Worm (Caenorhabditis elegans) whole organism, L1 larva: ENCODE measurements around the gene gdi-1.

Source experiments
- F16B12.6 ChIP-seq: fragments of 150-350 bp; optimal IDR thresholded peaks from 2 replicates; lab custom pipeline; 2014; ENCODE audit warnings: missing biosample characterization, missing genetic modification characterization
- alr-1 ChIP-seq: fragments of 200-800 bp; sonication (Bioruptor generic); optimal IDR thresholded peaks from 2 replicates; lab custom pipeline; 2018; ENCODE audit warnings: borderline replicate concordance, mild to moderate bottlenecking, missing genetic modification characterization, missing compliant biosample characterization
- aly-2 ChIP-seq: fragments of 150-350 bp; optimal IDR thresholded peaks from 2 replicates; lab custom pipeline; 2014; ENCODE audit warnings: missing biosample characterization, missing genetic modification characterization
- blmp-1 ChIP-seq: fragments of 150-350 bp; optimal IDR thresholded peaks from 2 replicates; lab custom pipeline; 2014; ENCODE audit warnings: missing biosample characterization, missing genetic modification characterization
- ceh-82 ChIP-seq, 3 experiments: fragments of 150-350 bp in 1 of 3; sonication (generic microtip) in 2 of 3; optimal IDR thresholded peaks; 2 replicates each; lab custom pipeline; 2014 to 2017; ENCODE audit warnings: missing biosample characterization in 3 of 3, missing genetic modification characterization in 3 of 3
- ceh-88 ChIP-seq: fragments of 200-800 bp; sonication (Bioruptor generic); IDR thresholded peaks from 2 replicates; pipeline ENCODE4 v1.3.6; 2022; ENCODE audit warnings: missing genetic modification characterization, missing compliant biosample characterization
- ces-1 ChIP-seq: fragments of 150-350 bp; optimal IDR thresholded peaks from 2 replicates; lab custom pipeline; 2014; ENCODE audit warnings: missing biosample characterization, missing genetic modification reagents, missing genetic modification characterization
- dpl-1 ChIP-seq, 3 experiments: fragments of 150-350 bp in 2 of 3; sonication (generic microtip) in 1 of 3; optimal IDR thresholded peaks; 2 replicates each; lab custom pipeline; 2014 to 2017; ENCODE audit warnings: missing biosample characterization in 3 of 3, missing genetic modification characterization in 3 of 3, missing genetic modification reagents in 3 of 3
- dsc-1 ChIP-seq: sonication (generic microtip); optimal IDR thresholded peaks from 2 replicates; lab custom pipeline; 2016; ENCODE audit warnings: mild to moderate bottlenecking, missing genetic modification characterization, missing compliant biosample characterization
- efl-1 ChIP-seq, 4 experiments: fragments of 150-350 bp; optimal IDR thresholded peaks in 3 of 4; peaks in 1 of 4; 1 replicate in 1 of 4; 2 replicates in 3 of 4; lab custom pipeline; 2014; ENCODE audit warnings: missing biosample characterization in 2 of 4, missing genetic modification characterization in 2 of 4, missing genetic modification reagents in 2 of 4
- efl-3 ChIP-seq: fragments of 200-800 bp; sonication (Bioruptor generic); optimal IDR thresholded peaks from 2 replicates; lab custom pipeline; 2018; ENCODE audit warnings: mild to moderate bottlenecking, missing genetic modification characterization, missing compliant biosample characterization
- egl-13 ChIP-seq: sonication (generic microtip); optimal IDR thresholded peaks from 2 replicates; lab custom pipeline; 2016; ENCODE audit warnings: missing genotype, missing genetic modification reagents, missing genetic modification characterization, missing compliant biosample characterization
- elt-3 ChIP-seq, 6 experiments: fragments of 150-350 bp in 1 of 6; sonication (generic microtip); optimal IDR thresholded peaks; 2 replicates each; lab custom pipeline; 2017 to 2018; ENCODE audit warnings: missing biosample characterization in 6 of 6, missing genetic modification characterization in 6 of 6, inconsistent platforms in 1 of 6
- fkh-4 ChIP-seq: sonication (generic microtip); optimal IDR thresholded peaks from 2 replicates; lab custom pipeline; 2016; ENCODE audit warnings: missing compliant biosample characterization, missing genetic modification characterization, borderline replicate concordance
- fos-1 ChIP-seq: fragments of 150-350 bp; optimal IDR thresholded peaks from 2 replicates; lab custom pipeline; 2014; ENCODE audit warnings: missing biosample characterization, missing genetic modification characterization
- hlh-17 ChIP-seq: fragments of 200-800 bp; sonication (Bioruptor generic); optimal IDR thresholded peaks from 2 replicates; lab custom pipeline; 2018; ENCODE audit warnings: missing genetic modification characterization, mild to moderate bottlenecking, missing compliant biosample characterization, moderate library complexity, borderline replicate concordance
- hpl-2 ChIP-seq: fragments of 150-350 bp; optimal IDR thresholded peaks from 2 replicates; lab custom pipeline; 2014; ENCODE audit warnings: missing biosample characterization, missing genetic modification reagents, missing genetic modification characterization
- isw-1 ChIP-seq: fragments of 200-800 bp; sonication (Bioruptor generic); IDR thresholded peaks from 2 replicates; pipeline ENCODE4 v1.3.6; 2022; ENCODE audit warnings: missing genetic modification characterization, missing compliant biosample characterization
- jun-1 ChIP-seq: fragments of 150-350 bp; optimal IDR thresholded peaks from 2 replicates; lab custom pipeline; 2014; ENCODE audit warnings: missing biosample characterization, missing genetic modification reagents, missing genetic modification characterization
- lin-13 ChIP-seq: fragments of 150-350 bp; optimal IDR thresholded peaks from 2 replicates; lab custom pipeline; 2014; ENCODE audit warnings: missing biosample characterization, missing genetic modification reagents, missing genetic modification characterization
- lin-14 ChIP-seq: fragments of 200-800 bp; sonication (Bioruptor generic); optimal IDR thresholded peaks from 2 replicates; lab custom pipeline; 2018; ENCODE audit warnings: mild to moderate bottlenecking, missing genetic modification characterization, moderate library complexity, missing compliant biosample characterization
- lin-35 ChIP-seq, 2 experiments: fragments of 150-350 bp; optimal IDR thresholded peaks; 2 replicates each; lab custom pipeline; 2014; ENCODE audit warnings: missing biosample characterization in 2 of 2, missing genetic modification characterization in 2 of 2, missing genetic modification reagents in 2 of 2
- lin-39 ChIP-seq: fragments of 150-350 bp; optimal IDR thresholded peaks from 2 replicates; lab custom pipeline; 2014; ENCODE audit warnings: missing biosample characterization, missing genetic modification reagents, missing genetic modification characterization
- lsy-2 ChIP-seq, 2 experiments: fragments of 150-350 bp; optimal IDR thresholded peaks; 2 replicates each; lab custom pipeline; 2014; ENCODE audit warnings: missing biosample characterization in 2 of 2, missing genetic modification characterization in 2 of 2
- mab-9 ChIP-seq: fragments of 200-800 bp; sonication (Bioruptor generic); IDR thresholded peaks from 2 replicates; pipeline ENCODE4 v1.3.6; 2022; ENCODE audit warnings: missing genetic modification reagents, missing genetic modification characterization, missing compliant biosample characterization
- nhr-12 ChIP-seq: sonication (generic microtip); optimal IDR thresholded peaks from 2 replicates; lab custom pipeline; 2017; ENCODE audit warnings: missing biosample characterization, missing genetic modification characterization
- nhr-19 ChIP-seq: fragments of 200-800 bp; sonication (Bioruptor generic); conservative IDR thresholded peaks from 2 replicates; pipeline ENCODE4 v1.3.6; 2022; ENCODE audit warnings: missing genetic modification characterization, missing compliant biosample characterization
- nhr-20 ChIP-seq: sonication (generic microtip); optimal IDR thresholded peaks from 2 replicates; lab custom pipeline; 2016; ENCODE audit warnings: mild to moderate bottlenecking, missing genetic modification characterization, missing compliant biosample characterization
- nhr-237 ChIP-seq: fragments of 150-350 bp; optimal IDR thresholded peaks from 2 replicates; lab custom pipeline; 2014; ENCODE audit warnings: missing biosample characterization, missing genetic modification characterization
- nhr-28 ChIP-seq: fragments of 150-350 bp; optimal IDR thresholded peaks from 2 replicates; lab custom pipeline; 2014; ENCODE audit warnings: missing biosample characterization, missing genetic modification characterization
- nhr-84 ChIP-seq: sonication (generic microtip); optimal IDR thresholded peaks from 2 replicates; lab custom pipeline; 2017; ENCODE audit warnings: missing biosample characterization, missing genetic modification characterization
- nhr-85 ChIP-seq: sonication (generic microtip); peaks from one replicate; lab custom pipeline; 2016; ENCODE audit warnings: missing genetic modification characterization, inconsistent platforms, missing compliant biosample characterization
- pqm-1 ChIP-seq: sonication (generic microtip); optimal IDR thresholded peaks from 3 replicates; lab custom pipeline; 2017; ENCODE audit warnings: missing biosample characterization, missing genetic modification characterization
- skn-1 ChIP-seq: fragments of 150-350 bp; optimal IDR thresholded peaks from 2 replicates; lab custom pipeline; 2014; ENCODE audit warnings: missing biosample characterization, missing genetic modification characterization
- sptf-1 ChIP-seq: fragments of 150-350 bp; optimal IDR thresholded peaks from 2 replicates; lab custom pipeline; 2014; ENCODE audit warnings: missing biosample characterization, missing genetic modification characterization
- sup-37 ChIP-seq: fragments of 200-800 bp; sonication (Bioruptor generic); optimal IDR thresholded peaks from 2 replicates; lab custom pipeline; 2018; ENCODE audit warnings: mild to moderate bottlenecking, missing genetic modification characterization, missing compliant biosample characterization
- swsn-7 ChIP-seq: sonication (generic microtip); optimal IDR thresholded peaks from 2 replicates; lab custom pipeline; 2016; ENCODE audit warnings: missing genetic modification characterization, missing compliant biosample characterization
- tbx-2 ChIP-seq: sonication (generic microtip); optimal IDR thresholded peaks from 2 replicates; lab custom pipeline; 2016; ENCODE audit warnings: missing genetic modification characterization, missing compliant biosample characterization
- unc-30 ChIP-seq: sonication (generic microtip); optimal IDR thresholded peaks from 2 replicates; lab custom pipeline; 2017; ENCODE audit warnings: missing biosample characterization, missing genetic modification characterization
- unc-86 ChIP-seq: sonication (generic microtip); optimal IDR thresholded peaks from 2 replicates; lab custom pipeline; 2016; ENCODE audit warnings: missing genetic modification characterization, missing compliant biosample characterization
- xbp-1 ChIP-seq: sonication (generic microtip); optimal IDR thresholded peaks from 2 replicates; lab custom pipeline; 2016; ENCODE audit warnings: missing genetic modification characterization, missing compliant biosample characterization
- zip-4 ChIP-seq: fragments of 200-800 bp; sonication (Bioruptor generic); optimal IDR thresholded peaks from 2 replicates; lab custom pipeline; 2018; ENCODE audit warnings: mild to moderate bottlenecking, missing genetic modification characterization, moderate library complexity, missing compliant biosample characterization

Gene gdi-1

DNA sequence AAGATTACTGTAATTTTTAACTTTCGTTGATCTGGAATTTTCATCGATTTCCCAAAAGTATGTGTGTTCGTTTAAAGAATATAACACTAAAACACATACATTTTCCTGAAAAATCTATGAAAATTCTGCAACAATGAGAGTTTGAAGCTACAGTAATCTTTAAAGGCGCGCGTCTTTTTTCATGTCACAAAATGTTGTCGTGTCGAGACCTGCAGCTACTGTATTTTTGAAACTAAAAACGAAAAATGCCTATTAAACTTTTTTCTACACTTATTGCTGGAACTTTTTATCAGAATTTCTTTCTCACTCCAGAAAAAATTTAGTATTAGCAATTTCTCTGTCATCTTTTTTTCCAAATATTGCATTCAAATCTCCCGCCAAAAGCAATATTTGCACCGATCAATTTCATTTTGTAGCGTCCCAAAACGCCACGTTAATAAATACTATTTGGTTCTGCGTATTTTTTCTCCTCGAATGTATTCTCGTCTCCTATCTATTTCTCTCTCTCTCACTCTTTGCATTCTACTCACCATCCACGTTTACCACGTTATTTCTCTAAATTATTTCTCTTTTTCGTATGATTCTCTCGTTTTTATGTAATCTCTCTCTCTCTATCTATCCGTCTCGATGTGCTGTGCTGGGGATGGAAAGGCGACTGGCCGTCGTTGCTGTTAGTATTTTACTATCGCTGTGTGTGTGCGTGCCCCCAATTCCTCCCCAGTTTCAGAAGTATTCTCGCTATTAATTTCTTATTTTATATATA, 6.1 kb downstream of the gdi-1 start, which contains the start of gene melo-1 (continued):
- TF ChIP-seq aly-2 (tag; lab: Kevin White, UChicago) (peak; percentile 32), lin-35 (GFP tag; optimal IDR thresholded peaks at IDR 0.05; lab: Kevin White, UChicago) (peak; percentile 51 to 66), nhr-28 (tag; lab: Kevin White, UChicago) (no peak), nhr-20 (tag; lab: Kevin White, UChicago) (peak; percentile 63), xbp-1 (tag; lab: Kevin White, UChicago) (peak; percentile 46), efl-3 (no peak), lin-39 (no peak), nhr-19 (GFP tag; lab: Robert Waterston, UW) (peak; percentile 27), zip-4 (no peak), sptf-1 (tag; lab: Kevin White, UChicago) (no peak), nhr-85 (no peak), alr-1 (tag; lab: Kevin White, UChicago) (no peak), ces-1 (GFP tag; lab: Kevin White, UChicago) (no peak), mab-9 (GFP tag; lab: Robert Waterston, UW) (no peak), skn-1 (peak; percentile 38), lin-13 (GFP tag; lab: Kevin White, UChicago) (peak; percentile 7), pqm-1 (tag; lab: Kevin White, UChicago) (no peak), lsy-2 (tag; optimal IDR thresholded peaks at IDR 0.05; lab: Kevin White, UChicago) (peak; percentile 62 to 73), efl-1 (optimal IDR thresholded peaks at IDR 0.05; lab: Kevin White, UChicago) (peak; percentile 75 to 87), efl-1 (GFP tag; optimal IDR thresholded peaks at IDR 0.05 in 1 of 2; lab: Kevin White, UChicago) (peak; percentile 46 to 93), fkh-4 (no peak), egl-13 (tag; lab: Kevin White, UChicago) (no peak), hpl-2 (GFP tag; lab: Kevin White, UChicago) (no peak), unc-86 (tag; lab: Kevin White, UChicago) (no peak), fos-1 (tag; lab: Kevin White, UChicago) (peak; percentile 9), swsn-7 (tag; lab: Kevin White, UChicago) (peak; percentile 76), nhr-84 (no peak), ceh-82 (tag; optimal IDR thresholded peaks at IDR 0.05; lab: Kevin White, UChicago) (peak in 2 of 3 experiments; percentile 46 to 59), sup-37 (GFP tag; lab: Kevin White, UChicago) (no peak), jun-1 (tag; lab: Kevin White, UChicago) (no peak), unc-30 (tag; lab: Kevin White, UChicago) (no peak), elt-3 (tag; optimal IDR thresholded peaks at IDR 0.05; lab: Kevin White, UChicago) (no peak), dpl-1 (GFP tag; optimal IDR thresholded peaks at IDR 0.05; lab: Kevin White, UChicago) (peak; percentile 31 to 52 (median 36)), ceh-88 (GFP tag; lab: Robert Waterston, UW) (no peak), hlh-17 (GFP tag; lab: Kevin White, UChicago) (no peak), F16B12.6 (tag; lab: Kevin White, UChicago) (no peak), nhr-12 (tag; lab: Kevin White, UChicago) (no peak), tbx-2 (tag; lab: Kevin White, UChicago) (peak; percentile 44), dsc-1 (tag; lab: Kevin White, UChicago) (no peak), nhr-237 (no peak), isw-1 (GFP tag; lab: Robert Waterston, UW) (peak; percentile 28), blmp-1 (tag; lab: Kevin White, UChicago) (peak; percentile 43), lin-14 (GFP tag; lab: Kevin White, UChicago) (peak; percentile 77)
